Fruit fly (Drosophila melanogaster) whole organism, embryonic: ENCODE measurements around the gene MFS18.

Experiments
- ATbp ChIP-seq: fragments of 200-800 bp; sonication (Bioruptor generic); optimal IDR thresholded peaks from 2 replicates; lab custom pipeline; 2017; ENCODE audit warnings: missing biosample characterization, mild to moderate bottlenecking, missing genetic modification characterization, missing genetic modification reagents
- Abd-B ChIP-seq: fragments of 200-800 bp; sonication (Bioruptor generic); optimal IDR thresholded peaks from 2 replicates; lab custom pipeline; 2018; ENCODE audit warnings: missing biosample characterization, mild to moderate bottlenecking, missing genetic modification characterization, moderate library complexity
- BEAF-32 ChIP-seq: fragments of 200-800 bp; sonication (Bioruptor generic); optimal IDR thresholded peaks from 3 replicates; lab custom pipeline; 2017; ENCODE audit warnings: missing biosample characterization, missing genetic modification characterization, mild to moderate bottlenecking, moderate library complexity, missing genetic modification reagents
- Blimp-1 ChIP-seq: fragments of 200-800 bp; sonication (Bioruptor generic); optimal IDR thresholded peaks from 3 replicates; lab custom pipeline; 2018; ENCODE audit warnings: missing biosample characterization, missing genetic modification characterization, mild to moderate bottlenecking, moderate library complexity, missing genetic modification reagents
- CG10267 ChIP-seq: fragments of 200-800 bp; sonication (Bioruptor generic); optimal IDR thresholded peaks from 2 replicates; lab custom pipeline; 2018; ENCODE audit warnings: missing biosample characterization, mild to moderate bottlenecking, missing genetic modification characterization, moderate library complexity
- CG12155 ChIP-seq: fragments of 200-800 bp; sonication (Bioruptor generic); optimal IDR thresholded peaks from 3 replicates; lab custom pipeline; 2016; ENCODE audit warnings: missing biosample characterization, missing genetic modification characterization
- CG12299 ChIP-seq: fragments of 200-800 bp; sonication (Bioruptor generic); optimal IDR thresholded peaks from 2 replicates; lab custom pipeline; 2018; ENCODE audit warnings: missing biosample characterization, mild to moderate bottlenecking, missing genetic modification characterization
- CG1233 ChIP-seq: fragments of 200-800 bp; sonication (Bioruptor generic); optimal IDR thresholded peaks from 4 replicates; lab custom pipeline; 2018; ENCODE audit warnings: missing biosample characterization, mild to moderate bottlenecking, missing genetic modification characterization
- CG12659 ChIP-seq: fragments of 200-800 bp; sonication (Bioruptor generic); optimal IDR thresholded peaks from 3 replicates; lab custom pipeline; 2017; ENCODE audit warnings: mild to moderate bottlenecking, missing biosample characterization, missing genetic modification reagents, missing genetic modification characterization
- CG13424 ChIP-seq: fragments of 200-800 bp; sonication (Bioruptor generic); optimal IDR thresholded peaks from 2 replicates; lab custom pipeline; 2019; ENCODE audit warnings: missing biosample characterization, mild to moderate bottlenecking, missing genetic modification characterization, moderate library complexity
- CG14014 ChIP-seq: fragments of 200-800 bp; sonication (Bioruptor generic); IDR thresholded peaks from 2 replicates; pipeline ENCODE4 v1.3.6; 2022; ENCODE audit warnings: missing biosample characterization, missing genetic modification characterization
- CG17385 ChIP-seq: fragments of 200-800 bp; sonication (Bioruptor generic); optimal IDR thresholded peaks from 3 replicates; lab custom pipeline; 2018; ENCODE audit warnings: missing biosample characterization, mild to moderate bottlenecking, missing genetic modification characterization
- CG18476 ChIP-seq: fragments of 200-800 bp; sonication (Bioruptor generic); optimal IDR thresholded peaks from 2 replicates; lab custom pipeline; 2016; ENCODE audit warnings: missing biosample characterization, mild to moderate bottlenecking, missing genetic modification characterization
- CG2120 ChIP-seq: fragments of 200-800 bp; sonication (Bioruptor generic); optimal IDR thresholded peaks from 3 replicates; lab custom pipeline; 2016; ENCODE audit warnings: missing biosample characterization, missing genetic modification characterization
- CG2129 ChIP-seq: fragments of 200-800 bp; sonication (Bioruptor generic); IDR thresholded peaks from 2 replicates; pipeline ENCODE4 v1.3.6; 2022; ENCODE audit warnings: missing biosample characterization, missing genetic modification characterization; ENCODE audit not compliant: partially characterized antibody
- CG30020 ChIP-seq: fragments of 200-800 bp; optimal IDR thresholded peaks from 2 replicates; lab custom pipeline; 2019; ENCODE audit warnings: missing biosample characterization, mild to moderate bottlenecking, missing genetic modification characterization, moderate library complexity
- CG31441 ChIP-seq: fragments of 200-800 bp; sonication (Bioruptor generic); IDR thresholded peaks from 2 replicates; pipeline ENCODE4 v1.3.6; 2022; ENCODE audit warnings: missing biosample characterization, missing genetic modification characterization
- CG3281 ChIP-seq: fragments of 200-800 bp; sonication (Bioruptor generic); optimal IDR thresholded peaks from 3 replicates; lab custom pipeline; 2017; ENCODE audit warnings: missing biosample characterization, mild to moderate bottlenecking, missing genetic modification characterization
- CG34376 ChIP-seq: fragments of 200-800 bp; sonication (Bioruptor generic); optimal IDR thresholded peaks from 2 replicates; lab custom pipeline; 2018; ENCODE audit warnings: missing biosample characterization, mild to moderate bottlenecking, missing genetic modification characterization
- CG6254 ChIP-seq: fragments of 200-800 bp; sonication (Bioruptor generic); optimal IDR thresholded peaks from 3 replicates; lab custom pipeline; 2017; ENCODE audit warnings: mild to moderate bottlenecking, missing biosample characterization, missing genetic modification reagents, missing genetic modification characterization
- CG7271 ChIP-seq: fragments of 200-800 bp; sonication (Bioruptor generic); optimal IDR thresholded peaks from 2 replicates; lab custom pipeline; 2018; ENCODE audit warnings: missing biosample characterization, mild to moderate bottlenecking, missing genetic modification characterization, moderate library complexity
- CG7839 ChIP-seq: fragments of 200-800 bp; sonication (Bioruptor generic); optimal IDR thresholded peaks from 3 replicates; lab custom pipeline; 2018; ENCODE audit warnings: missing biosample characterization, mild to moderate bottlenecking, missing genetic modification characterization, moderate library complexity
- CG9932 ChIP-seq: fragments of 200-800 bp; sonication (Bioruptor generic); IDR thresholded peaks from 2 replicates; pipeline ENCODE4 v1.3.6; 2022; ENCODE audit warnings: missing biosample characterization, missing genetic modification characterization
- Deaf1 ChIP-seq: fragments of 200-800 bp; optimal IDR thresholded peaks from 3 replicates; lab custom pipeline; 2019; ENCODE audit warnings: missing biosample characterization, mild to moderate bottlenecking, missing genetic modification characterization, moderate library complexity
- Dek ChIP-seq: fragments of 200-800 bp; sonication (Bioruptor generic); optimal IDR thresholded peaks from 3 replicates; lab custom pipeline; 2019; ENCODE audit warnings: missing biosample characterization, mild to moderate bottlenecking, missing genetic modification characterization, moderate library complexity
- Eip74EF ChIP-seq, 2 experiments: fragments of 200-800 bp in 1 of 2; fragments of >200 bp in 1 of 2; sonication (Bioruptor generic) in 1 of 2; optimal IDR thresholded peaks; 2 replicates each; lab custom pipeline; 2017 to 2019; ENCODE audit warnings: missing biosample characterization in 2 of 2, missing genetic modification characterization in 2 of 2, mild to moderate bottlenecking in 1 of 2, moderate library complexity in 1 of 2
- Ets97D ChIP-seq: fragments of 200-800 bp; sonication (Bioruptor generic); optimal IDR thresholded peaks from 3 replicates; lab custom pipeline; 2016; ENCODE audit warnings: missing biosample characterization, missing genetic modification characterization
- Fer2 ChIP-seq: fragments of 200-800 bp; sonication (Bioruptor generic); optimal IDR thresholded peaks from 2 replicates; lab custom pipeline; 2018; ENCODE audit warnings: missing biosample characterization, mild to moderate bottlenecking, missing genetic modification characterization, moderate library complexity
- HmgD ChIP-seq: fragments of 200-800 bp; sonication (Bioruptor generic); optimal IDR thresholded peaks from 3 replicates; lab custom pipeline; 2016; ENCODE audit warnings: missing biosample characterization, missing genetic modification characterization
- Hmr ChIP-seq: fragments of 200-800 bp; sonication (Bioruptor generic); optimal IDR thresholded peaks from 3 replicates; lab custom pipeline; 2017; ENCODE audit warnings: mild to moderate bottlenecking, missing biosample characterization, missing genetic modification reagents, missing genetic modification characterization
- Hr51 ChIP-seq, 2 experiments: fragments of 200-800 bp; sonication (Bioruptor generic); optimal IDR thresholded peaks; 2 replicates in 1 of 2; 3 replicates in 1 of 2; lab custom pipeline; 2016 to 2018; ENCODE audit warnings: missing biosample characterization in 2 of 2, missing genetic modification characterization in 2 of 2, mild to moderate bottlenecking in 1 of 2, moderate library complexity in 1 of 2
- Med ChIP-seq: fragments of 200-800 bp; sonication (Bioruptor generic); peaks from one replicate; lab custom pipeline; 2016; ENCODE audit warnings: missing biosample characterization, missing genetic modification characterization, mild to moderate bottlenecking, inconsistent platforms, moderate library complexity
- Myb ChIP-seq: fragments of 200-800 bp; sonication (Bioruptor generic); optimal IDR thresholded peaks from 2 replicates; lab custom pipeline; 2016; ENCODE audit warnings: missing biosample characterization, missing genetic modification characterization
- NfI ChIP-seq: fragments of 200-800 bp; sonication (Bioruptor generic); optimal IDR thresholded peaks from 3 replicates; lab custom pipeline; 2018; ENCODE audit warnings: missing biosample characterization, mild to moderate bottlenecking, missing genetic modification characterization, moderate library complexity
- br ChIP-seq: fragments of >200 bp; optimal IDR thresholded peaks from 2 replicates; lab custom pipeline; 2017
- dm ChIP-seq: fragments of 200-800 bp; sonication (Bioruptor generic); optimal IDR thresholded peaks from 3 replicates; lab custom pipeline; 2016; ENCODE audit warnings: missing biosample characterization, missing genetic modification characterization
- dysf ChIP-seq: fragments of 200-800 bp; sonication (Bioruptor generic); IDR thresholded peaks from 3 replicates; pipeline ENCODE4 v1.3.6; 2022; ENCODE audit warnings: missing biosample characterization, missing genetic modification characterization
- ems ChIP-seq: fragments of 200-800 bp; sonication (Bioruptor generic); optimal IDR thresholded peaks from 3 replicates; lab custom pipeline; 2016; ENCODE audit warnings: missing biosample characterization, missing genetic modification characterization
- jumu ChIP-seq: fragments of 200-800 bp; sonication (Bioruptor generic); optimal IDR thresholded peaks from 3 replicates; lab custom pipeline; 2016; ENCODE audit warnings: missing biosample characterization, missing genetic modification characterization
- kni ChIP-seq: fragments of 200-800 bp; sonication (Bioruptor generic); optimal IDR thresholded peaks from 3 replicates; lab custom pipeline; 2017; ENCODE audit warnings: mild to moderate bottlenecking, missing biosample characterization, missing genetic modification reagents, missing genetic modification characterization
- knrl ChIP-seq: fragments of 200-800 bp; sonication (Bioruptor generic); IDR thresholded peaks from 3 replicates; pipeline ENCODE4 v1.3.6; 2022; ENCODE audit warnings: missing biosample characterization, missing genetic modification characterization; ENCODE audit not compliant: partially characterized antibody
- nom ChIP-seq: fragments of 200-800 bp; sonication (Bioruptor generic); optimal IDR thresholded peaks from 2 replicates; lab custom pipeline; 2017; ENCODE audit warnings: missing biosample characterization, missing genetic modification characterization, mild to moderate bottlenecking, moderate library complexity, missing genetic modification reagents
- pan ChIP-seq, 4 experiments: fragments of >200 bp in 3 of 4; fragments of 200-800 bp in 1 of 4; sonication (Bioruptor generic) in 1 of 4; optimal IDR thresholded peaks in 3 of 4; IDR thresholded peaks in 1 of 4; 2 replicates each; pipeline versions ENCODE4 v1.3.6 to Lab custom; 2017 to 2022; ENCODE audit warnings: missing biosample characterization in 2 of 4, missing genetic modification characterization in 2 of 4, mixed read lengths in 1 of 4
- prd ChIP-seq, 3 experiments: fragments of >200 bp in 2 of 3; fragments of 200-800 bp in 1 of 3; sonication (Bioruptor generic) in 1 of 3; optimal IDR thresholded peaks in 2 of 3; IDR thresholded peaks in 1 of 3; 2 replicates in 2 of 3; 3 replicates in 1 of 3; pipeline versions ENCODE4 v1.3.6 to Lab custom; 2017 to 2022; ENCODE audit warnings: missing biosample characterization in 1 of 3, missing genetic modification characterization in 1 of 3
- sim ChIP-seq: fragments of 200-800 bp; sonication (Bioruptor generic); IDR thresholded peaks from 2 replicates; pipeline ENCODE4 v1.3.6; 2022; ENCODE audit warnings: missing biosample characterization, missing genetic modification characterization
- tap ChIP-seq: fragments of 200-800 bp; optimal IDR thresholded peaks from 3 replicates; lab custom pipeline; 2019; ENCODE audit warnings: missing biosample characterization, mild to moderate bottlenecking, missing genetic modification characterization, moderate library complexity
- tup ChIP-seq: fragments of 200-800 bp; sonication (Bioruptor generic); optimal IDR thresholded peaks from 2 replicates; lab custom pipeline; 2016; ENCODE audit warnings: missing biosample characterization, mild to moderate bottlenecking, missing genetic modification characterization, moderate library complexity

MFS18 gene

dm6 chr2L:4459543-4459942 is 11.1 kb upstream of the MFS18 start, which contains the start of the genes mRpL27 and CG15435 (continued):
- TF ChIP-seq knrl (no peak), sim (no peak), jumu (GFP tag; lab: Kevin White, UChicago) (no peak), tap (tag; lab: Kevin White, UChicago) (no peak), CG14014 (GFP tag; lab: Robert Waterston, UW) (no peak), CG7271 (no peak), CG13424 (tag; lab: Kevin White, UChicago) (peak; percentile 58), prd (optimal IDR thresholded peaks at IDR 0.05; lab: Kevin White, UChicago) (no peak), prd (GFP tag; IDR thresholded peaks at IDR 0.05; lab: Robert Waterston, UW) (peak; percentile 28; the same call in 1 of the 3 replicates), CG17385 (peak; percentile 7), Med (GFP tag; lab: Kevin White, UChicago) (peak; percentile 79), Ets97D (peak; percentile 30), dysf (GFP tag; lab: Robert Waterston, UW) (peak; percentile 34; the same call in 1 of the 3 replicates), dm (GFP tag; lab: Kevin White, UChicago) (peak; percentile 3), kni (GFP tag; lab: Kevin White, UChicago) (peak; percentile 28), ATbp (GFP tag; lab: Kevin White, UChicago) (no peak), CG1233 (GFP tag; lab: Kevin White, UChicago) (peak; percentile 25), BEAF-32 (GFP tag; lab: Kevin White, UChicago) (peak; percentile 35), CG6254 (GFP tag; lab: Kevin White, UChicago) (no peak), CG10267 (peak; percentile 82), HmgD (GFP tag; lab: Kevin White, UChicago) (no peak), Abd-B (peak; percentile 10), Hr51 (GFP tag; optimal IDR thresholded peaks at IDR 0.05; lab: Kevin White, UChicago) (peak in 1 of 2 experiments; percentile 44), CG18476 (GFP tag; lab: Kevin White, UChicago) (peak; percentile 98), CG3281 (GFP tag; lab: Kevin White, UChicago) (peak; percentile 50), pan (optimal IDR thresholded peaks at IDR 0.05; lab: Kevin White, UChicago) (no peak), pan (GFP tag; optimal IDR thresholded peaks at IDR 0.05 in 1 of 2, IDR thresholded peaks at IDR 0.05 in 1 of 2) (peak in 1 of 2 experiments; percentile 20), CG9932 (GFP tag; lab: Robert Waterston, UW) (peak; percentile 48), CG12659 (GFP tag; lab: Kevin White, UChicago) (peak; percentile 76), nom (GFP tag; lab: Kevin White, UChicago) (peak; percentile 17), Deaf1 (tag; lab: Kevin White, UChicago) (no peak), CG2129 (GFP tag; lab: Robert Waterston, UW) (no peak), CG2120 (GFP tag; lab: Kevin White, UChicago) (peak; percentile 68), br (lab: Kevin White, UChicago) (no peak), Blimp-1 (GFP tag; lab: Kevin White, UChicago) (no peak), CG12299 (tag; lab: Kevin White, UChicago) (peak; percentile 58), ems (peak; percentile 35), Hmr (GFP tag; lab: Kevin White, UChicago) (peak; percentile 44), Dek (tag; lab: Kevin White, UChicago) (peak; percentile 45), CG30020 (peak; percentile 48), CG7839 (peak; percentile 49), Eip74EF (GFP tag; optimal IDR thresholded peaks at IDR 0.05; lab: Kevin White, UChicago) (peak in 1 of 2 experiments; percentile 23), CG31441 (peak; percentile 37; the same call in 1 of the 2 replicates), Fer2 (tag; lab: Kevin White, UChicago) (peak; percentile 16), tup (no peak), NfI (GFP tag; lab: Kevin White, UChicago) (peak; percentile 40), CG12155 (GFP tag; lab: Kevin White, UChicago) (peak; percentile 20), Myb (peak; percentile 50), CG34376 (GFP tag; lab: Kevin White, UChicago) (peak; percentile 31)
